Worm (Caenorhabditis elegans): ENCODE measurements around the gene T03F7.6.

T03F7.6 gene

ce11 chrV:11336877-11337276, 42.4 kb downstream of the T03F7.6 start:
- peak; percentile 90 for TF ChIP-seq unc-42 (tag; optimal IDR thresholded peaks at IDR 0.05)
- no peak for TF ChIP-seq T23F11.4 (GFP tag; optimal IDR thresholded peaks at IDR 0.05)
- no peak for TF ChIP-seq ceh-2 (tag; optimal IDR thresholded peaks at IDR 0.05)

DNA sequence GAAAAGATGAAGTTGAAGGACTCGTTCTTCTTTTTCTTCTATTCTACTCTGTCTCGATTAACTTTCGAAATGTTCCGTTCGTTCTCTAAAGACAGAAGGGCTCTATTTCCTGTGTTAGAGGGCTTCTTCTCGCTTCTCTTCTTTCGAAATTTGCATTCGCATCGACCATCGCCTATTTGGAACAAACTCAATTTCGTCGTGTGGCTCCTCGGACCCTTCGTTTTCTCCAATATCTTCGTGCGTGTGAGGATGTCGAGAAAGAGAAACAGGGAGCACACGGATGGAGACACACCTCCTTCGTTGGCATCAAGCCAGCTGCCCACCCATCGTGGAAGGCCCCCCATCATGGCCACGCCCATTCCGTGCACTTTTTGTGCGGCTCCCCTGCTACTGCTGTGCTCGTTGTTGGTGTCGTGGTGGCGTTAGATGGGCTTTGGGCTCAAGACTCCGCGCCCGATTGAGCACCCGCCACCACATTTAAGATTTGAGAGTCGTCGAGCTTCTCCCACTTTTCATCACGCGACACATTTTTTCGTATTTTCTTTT, 46.7 kb downstream of the T03F7.6 start:
- TF ChIP-seq hlh-8 (tag; optimal IDR thresholded peaks at IDR 0.05) = no peak
- TF ChIP-seq ceh-34 (tag; optimal IDR thresholded peaks at IDR 0.05) = peak; percentile 16
- TF ChIP-seq nfya-1 (tag; optimal IDR thresholded peaks at IDR 0.05) = no peak
- TF ChIP-seq elt-2 (tag; optimal IDR thresholded peaks at IDR 0.05) = no peak
- TF ChIP-seq nhr-11 (tag; optimal IDR thresholded peaks at IDR 0.05) = no peak
- TF ChIP-seq rnt-1 (tag; optimal IDR thresholded peaks at IDR 0.05) = no peak
- TF ChIP-seq hlh-15 (tag; optimal IDR thresholded peaks at IDR 0.05) = no peak
- no peak for TF ChIP-seq zip-5 (tag; optimal IDR thresholded peaks at IDR 0.05)
- no peak for TF ChIP-seq ceh-30 (tag; optimal IDR thresholded peaks at IDR 0.05)
- TF ChIP-seq nhr-232 (tag; optimal IDR thresholded peaks at IDR 0.05) = no peak
- no peak for TF ChIP-seq dve-1 (tag; optimal IDR thresholded peaks at IDR 0.05)
- TF ChIP-seq fax-1 (tag; optimal IDR thresholded peaks at IDR 0.05) = no peak
- peak; percentile 24 for TF ChIP-seq ceh-19 (GFP tag; optimal IDR thresholded peaks at IDR 0.05)
- TF ChIP-seq syd-9 (tag; optimal IDR thresholded peaks at IDR 0.05) = no peak
- TF ChIP-seq unc-55 (GFP tag; optimal IDR thresholded peaks at IDR 0.05) = no peak
- no peak for TF ChIP-seq ceh-18 (tag; optimal IDR thresholded peaks at IDR 0.05)
- peak; percentile 38 for TF ChIP-seq ceh-31 (tag; optimal IDR thresholded peaks at IDR 0.05)
- TF ChIP-seq pha-4 (tag; optimal IDR thresholded peaks at IDR 0.05) = no peak
- no peak for TF ChIP-seq elt-4 (tag; optimal IDR thresholded peaks at IDR 0.05)
- TF ChIP-seq ceh-24 (tag; optimal IDR thresholded peaks at IDR 0.05) = no peak
- TF ChIP-seq unc-3 (GFP tag; conservative IDR thresholded peaks at IDR 0.05) = no peak
- no peak for TF ChIP-seq unc-3 (tag; optimal IDR thresholded peaks at IDR 0.05)
- TF ChIP-seq ceh-9 (tag; optimal IDR thresholded peaks at IDR 0.05) = no peak
- TF ChIP-seq ref-2 (tag; optimal IDR thresholded peaks at IDR 0.05) = peak; percentile 26
- no peak for TF ChIP-seq hlh-13 (GFP tag; optimal IDR thresholded peaks at IDR 0.05)
- TF ChIP-seq unc-42 (tag; optimal IDR thresholded peaks at IDR 0.05) = peak; percentile 97
- peak; percentile 13 for TF ChIP-seq tbx-2 (tag; optimal IDR thresholded peaks at IDR 0.05)

DNA sequence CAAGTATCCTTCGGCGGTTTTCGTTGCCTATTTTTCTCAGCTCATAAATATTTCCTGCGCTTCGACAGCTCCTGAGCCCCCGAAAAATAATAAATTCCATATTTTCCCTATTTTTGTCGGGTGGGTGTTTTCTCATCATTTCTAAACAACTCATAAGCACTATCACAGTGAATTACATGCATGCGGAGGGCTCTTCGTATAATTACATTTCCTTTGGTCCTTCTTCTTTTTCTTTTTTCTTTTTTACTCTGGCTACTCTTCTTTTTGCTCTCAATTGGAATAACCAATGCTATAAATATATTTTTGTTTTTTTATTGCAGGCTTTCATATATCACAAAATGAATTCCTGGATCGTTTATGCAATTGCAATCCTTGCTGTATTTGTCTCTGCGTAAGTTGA, 47.4 kb downstream of the T03F7.6 start, which contains the start of gene T02E9.5:
Gene T02E9.5 (plus strand): TSS at position 321 of the 400 bp plus-strand sequence.
- no peak for TF ChIP-seq ceh-19 (GFP tag; optimal IDR thresholded peaks at IDR 0.05)
- peak; percentile 91 for TF ChIP-seq unc-42 (tag; optimal IDR thresholded peaks at IDR 0.05)

DNA sequence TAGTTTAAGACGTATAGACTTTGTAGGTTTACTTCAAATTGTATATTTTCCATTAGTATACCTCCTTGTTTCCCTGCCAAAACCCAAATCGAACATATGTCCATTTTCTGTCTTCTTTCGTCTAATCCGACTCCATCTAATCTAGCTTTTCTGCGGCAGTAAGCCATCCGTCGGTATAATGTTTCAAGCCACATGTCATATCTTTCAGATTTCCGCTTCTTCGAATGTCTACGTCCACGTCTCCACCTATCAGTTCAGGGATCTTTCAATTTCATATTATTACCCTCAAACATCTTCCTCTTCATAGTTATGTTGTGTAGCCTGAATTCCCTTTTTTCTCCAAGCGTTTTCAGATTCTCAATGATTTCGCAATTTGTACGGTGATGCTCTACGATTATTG, 49.6 kb downstream of the T03F7.6 start:
- TF ChIP-seq ceh-30 (tag; optimal IDR thresholded peaks at IDR 0.05) (no peak), ceh-45 (GFP tag; IDR thresholded peaks at IDR 0.05) (no peak), ama-1 (optimal IDR thresholded peaks at IDR 0.05) (peak; percentile 3), tbx-2 (tag; optimal IDR thresholded peaks at IDR 0.05) (no peak), nhr-11 (tag; optimal IDR thresholded peaks at IDR 0.05) (no peak), K09A11.1 (tag; optimal IDR thresholded peaks at IDR 0.05; ENCODE audit: insufficient read depth) (no peak)

DNA sequence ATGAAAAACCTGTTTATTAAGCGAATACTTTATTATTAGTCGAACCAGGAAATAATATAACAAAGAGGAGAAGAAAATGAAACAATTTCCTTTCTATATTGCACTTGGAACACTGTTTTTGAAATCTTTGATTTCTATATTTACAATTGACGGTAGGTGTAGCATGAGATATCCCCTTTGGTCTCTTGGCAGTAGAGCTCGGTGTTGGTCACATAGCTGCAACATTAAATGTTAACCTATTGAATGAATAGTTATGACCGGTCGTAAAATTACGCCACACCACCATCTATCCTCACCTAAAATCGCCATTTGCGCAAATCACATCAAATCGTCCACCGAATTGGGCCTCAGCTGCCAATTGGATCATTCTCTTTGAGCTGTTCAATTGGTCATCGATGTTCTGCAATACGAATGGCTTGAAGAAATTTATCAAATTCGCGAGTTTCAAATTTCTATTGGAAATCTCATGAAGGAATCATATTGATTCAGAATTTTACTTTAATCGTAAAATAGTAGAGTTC, 50.4 kb downstream of the T03F7.6 start:
- TF ChIP-seq sox-2 (GFP tag; IDR thresholded peaks at IDR 0.05) (no peak), ama-1 (optimal IDR thresholded peaks at IDR 0.05) (peak; percentile 75), gmeb-2 (tag; optimal IDR thresholded peaks at IDR 0.05) (peak; percentile 24)

Measured in whole organism, late embryonic.